Worm (Caenorhabditis elegans): Measurements from ENCODE around the gene rpb-2.
A peak's percentile ranks its signal among the peaks of the same experiment; 100 is the strongest.

Gene rpb-2

ce11 chrIII:4962886-4963285, 23.5 kb downstream of the rpb-2 start, which contains the start of gene C27F2.9 (continued):
- TF ChIP-seq F13H6.1 (tag; optimal IDR thresholded peaks at IDR 0.05) (no peak), pqm-1 (tag; optimal IDR thresholded peaks at IDR 0.05) (no peak), ceh-14 (tag; optimal IDR thresholded peaks at IDR 0.05) (no peak), unc-3 (GFP tag; conservative IDR thresholded peaks at IDR 0.05) (no peak; the same call in 1 of the 2 replicates), unc-3 (tag; optimal IDR thresholded peaks at IDR 0.05) (no peak), nhr-11 (tag; optimal IDR thresholded peaks at IDR 0.05) (no peak), pha-4 (tag; optimal IDR thresholded peaks at IDR 0.05) (no peak), ref-2 (tag; optimal IDR thresholded peaks at IDR 0.05) (peak; percentile 47), hlh-6 (tag; optimal IDR thresholded peaks at IDR 0.05) (no peak), ceh-2 (tag; optimal IDR thresholded peaks at IDR 0.05) (peak; percentile 1), hlh-8 (tag; optimal IDR thresholded peaks at IDR 0.05) (no peak), syd-9 (tag; optimal IDR thresholded peaks at IDR 0.05) (no peak), ceh-22 (tag; optimal IDR thresholded peaks at IDR 0.05) (no peak), ceh-24 (tag; optimal IDR thresholded peaks at IDR 0.05) (no peak), pat-9 (tag; optimal IDR thresholded peaks at IDR 0.05) (no peak), pha-2 (tag; optimal IDR thresholded peaks at IDR 0.05) (no peak)

DNA sequence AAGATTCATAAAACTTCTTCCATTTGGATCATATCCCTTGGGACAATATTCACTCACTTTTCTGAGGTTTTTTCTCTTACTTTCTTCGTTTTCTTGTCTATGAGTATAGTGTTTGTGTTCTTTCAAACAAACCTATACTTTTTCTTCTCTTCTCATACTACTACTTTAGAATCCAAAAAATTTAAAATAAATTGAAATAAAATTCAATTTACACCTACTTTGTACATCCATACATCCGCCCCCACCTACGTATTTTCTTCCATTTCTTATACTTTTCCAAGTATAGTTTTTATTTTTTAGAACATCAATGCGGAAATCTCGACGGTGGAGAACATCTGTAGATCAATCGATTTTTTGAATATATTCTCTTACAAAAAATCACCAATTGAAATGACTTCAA, 25.9 kb downstream of the rpb-2 start, which contains the start of gene nca-2:
nca-2 (plus strand) TSS at position 301 of the 400 bp plus-strand sequence.
- TF ChIP-seq ceh-22 (tag; optimal IDR thresholded peaks at IDR 0.05) = no peak
- TF ChIP-seq mec-3 (tag; optimal IDR thresholded peaks at IDR 0.05; ENCODE audit: borderline replicate concordance) = no peak
- no peak for TF ChIP-seq hlh-6 (tag; optimal IDR thresholded peaks at IDR 0.05)
- TF ChIP-seq F13H6.1 (tag; optimal IDR thresholded peaks at IDR 0.05) = no peak
- TF ChIP-seq K02D7.2 (tag; optimal IDR thresholded peaks at IDR 0.05) = no peak
- TF ChIP-seq gmeb-2 (tag; optimal IDR thresholded peaks at IDR 0.05) = no peak
- TF ChIP-seq elt-4 (tag; optimal IDR thresholded peaks at IDR 0.05) = no peak
- no peak for TF ChIP-seq ceh-2 (tag; optimal IDR thresholded peaks at IDR 0.05)
- no peak for TF ChIP-seq Y22D7AL.16 (tag; optimal IDR thresholded peaks at IDR 0.05)
- no peak for TF ChIP-seq tbx-2 (tag; optimal IDR thresholded peaks at IDR 0.05)
- no peak for TF ChIP-seq sox-4 (tag; optimal IDR thresholded peaks at IDR 0.05)
- no peak for TF ChIP-seq che-1 (tag; optimal IDR thresholded peaks at IDR 0.05)
- TF ChIP-seq dve-1 (tag; optimal IDR thresholded peaks at IDR 0.05) = no peak
- TF ChIP-seq fax-1 (tag; optimal IDR thresholded peaks at IDR 0.05) = no peak
- no peak for TF ChIP-seq hlh-13 (GFP tag; optimal IDR thresholded peaks at IDR 0.05)
- TF ChIP-seq nfya-1 (tag; optimal IDR thresholded peaks at IDR 0.05) = no peak
- no peak for TF ChIP-seq ceh-45 (GFP tag; IDR thresholded peaks at IDR 0.05)
- no peak for TF ChIP-seq sdc-2 (tag; optimal IDR thresholded peaks at IDR 0.05)
- TF ChIP-seq lin-11 (tag; optimal IDR thresholded peaks at IDR 0.05) = no peak

DNA sequence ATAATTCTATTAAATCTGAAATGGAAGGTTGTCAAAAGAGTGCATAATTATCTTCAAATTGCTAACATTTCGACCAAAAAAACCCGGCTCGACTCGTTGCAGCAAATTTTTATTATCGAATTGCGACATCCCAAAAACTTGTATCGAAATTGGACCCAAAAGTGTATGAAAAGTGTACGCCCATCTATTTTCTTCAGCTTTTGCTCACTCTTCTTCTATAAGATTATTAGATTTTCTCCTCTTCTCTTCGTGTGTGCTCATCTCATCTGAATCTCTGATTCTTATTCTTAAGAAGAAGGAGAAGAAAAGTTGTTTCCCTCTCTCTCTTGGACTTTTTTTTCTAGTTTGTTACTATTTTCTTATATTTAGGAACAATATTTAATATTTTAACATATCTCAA, 27.9 kb downstream of the rpb-2 start:
- TF ChIP-seq unc-42 (tag; optimal IDR thresholded peaks at IDR 0.05) (peak; percentile 97), hlh-15 (tag; optimal IDR thresholded peaks at IDR 0.05) (no peak)

ce11 chrIII:4968146-4968545, 28.8 kb downstream of the rpb-2 start:
- TF ChIP-seq F13H6.1 (tag; optimal IDR thresholded peaks at IDR 0.05) (no peak), ceh-19 (GFP tag; optimal IDR thresholded peaks at IDR 0.05) (no peak), elt-4 (tag; optimal IDR thresholded peaks at IDR 0.05) (no peak), unc-86 (tag; optimal IDR thresholded peaks at IDR 0.05) (no peak), ceh-45 (GFP tag; IDR thresholded peaks at IDR 0.05) (no peak), sox-2 (GFP tag; IDR thresholded peaks at IDR 0.05) (no peak), madf-2 (tag; optimal IDR thresholded peaks at IDR 0.05) (no peak), C08G9.2 (tag; optimal IDR thresholded peaks at IDR 0.05) (no peak), lim-6 (tag; optimal IDR thresholded peaks at IDR 0.05) (no peak), ref-2 (tag; optimal IDR thresholded peaks at IDR 0.05) (no peak), unc-42 (tag; optimal IDR thresholded peaks at IDR 0.05) (no peak), dve-1 (tag; optimal IDR thresholded peaks at IDR 0.05) (no peak), Y22D7AL.16 (tag; optimal IDR thresholded peaks at IDR 0.05) (no peak)
